Fruit fly (Drosophila melanogaster) whole organism, embryonic: ENCODE data around the gene CG13622.

Experiments used
- Adf1 ChIP-seq: fragments of 200-800 bp; sonication (Bioruptor generic); IDR thresholded peaks from 2 replicates; pipeline ENCODE4 v1.3.6; 2022; ENCODE audit warnings: missing biosample characterization, missing genetic modification characterization
- Atf-2 ChIP-seq: fragments of 200-800 bp; sonication (Bioruptor generic); optimal IDR thresholded peaks from 2 replicates; lab custom pipeline; 2016; ENCODE audit warnings: missing biosample characterization, missing genetic modification characterization
- Atf6 ChIP-seq: fragments of 200-800 bp; sonication (Bioruptor generic); IDR thresholded peaks from 2 replicates; pipeline ENCODE4 v1.3.6; 2022; ENCODE audit warnings: missing biosample characterization, missing genetic modification characterization
- CG10274 ChIP-seq: fragments of 200-800 bp; sonication (Bioruptor generic); optimal IDR thresholded peaks from 3 replicates; lab custom pipeline; 2017; ENCODE audit warnings: missing biosample characterization, mild to moderate bottlenecking, missing genetic modification characterization
- CG10431 ChIP-seq: fragments of 200-800 bp; sonication (Bioruptor generic); optimal IDR thresholded peaks from 3 replicates; lab custom pipeline; 2018; ENCODE audit warnings: missing biosample characterization, mild to moderate bottlenecking, missing genetic modification characterization
- CG10462 ChIP-seq: fragments of 200-800 bp; sonication (Bioruptor generic); optimal IDR thresholded peaks from 2 replicates; lab custom pipeline; 2016; ENCODE audit warnings: missing biosample characterization, missing genetic modification characterization
- CG11456 ChIP-seq: fragments of 200-800 bp; sonication (Bioruptor generic); IDR thresholded peaks from 3 replicates; pipeline ENCODE4 v1.3.6; 2022; ENCODE audit warnings: missing biosample characterization, missing genetic modification characterization
- CG11695 ChIP-seq: fragments of 200-800 bp; sonication (Bioruptor generic); IDR thresholded peaks from 3 replicates; pipeline ENCODE4 v1.3.6; 2022; ENCODE audit warnings: missing biosample characterization, missing genetic modification characterization
- CG12219 ChIP-seq: fragments of 200-800 bp; sonication (Bioruptor generic); optimal IDR thresholded peaks from 3 replicates; lab custom pipeline; 2018; ENCODE audit warnings: missing biosample characterization, mild to moderate bottlenecking, missing genetic modification characterization
- CG12744 ChIP-seq: fragments of 200-800 bp; sonication (Bioruptor generic); optimal IDR thresholded peaks from 2 replicates; lab custom pipeline; 2016; ENCODE audit warnings: missing biosample characterization, missing genetic modification characterization
- CG13424 ChIP-seq: fragments of 200-800 bp; sonication (Bioruptor generic); optimal IDR thresholded peaks from 2 replicates; lab custom pipeline; 2019; ENCODE audit warnings: missing biosample characterization, mild to moderate bottlenecking, missing genetic modification characterization, moderate library complexity
- CG13775 ChIP-seq: fragments of 200-800 bp; sonication (Bioruptor generic); optimal IDR thresholded peaks from 3 replicates; lab custom pipeline; 2017; ENCODE audit warnings: missing biosample characterization, mild to moderate bottlenecking, missing genetic modification characterization
- CG15269 ChIP-seq: fragments of 200-800 bp; sonication (Bioruptor generic); optimal IDR thresholded peaks from 2 replicates; lab custom pipeline; 2018; ENCODE audit warnings: missing biosample characterization, mild to moderate bottlenecking, missing genetic modification characterization, moderate library complexity
- CG30020 ChIP-seq: fragments of 200-800 bp; optimal IDR thresholded peaks from 2 replicates; lab custom pipeline; 2019; ENCODE audit warnings: missing biosample characterization, mild to moderate bottlenecking, missing genetic modification characterization, moderate library complexity
- CG31365 ChIP-seq: fragments of 200-800 bp; sonication (Bioruptor generic); optimal IDR thresholded peaks from 2 replicates; lab custom pipeline; 2018; ENCODE audit warnings: missing biosample characterization, mild to moderate bottlenecking, missing genetic modification characterization
- CG3407 ChIP-seq: fragments of 200-800 bp; sonication (Bioruptor generic); optimal IDR thresholded peaks from 2 replicates; lab custom pipeline; 2018; ENCODE audit warnings: missing biosample characterization, mild to moderate bottlenecking, missing genetic modification characterization
- CG4707 ChIP-seq: fragments of 200-800 bp; sonication (Bioruptor generic); optimal IDR thresholded peaks from 2 replicates; lab custom pipeline; 2018; ENCODE audit warnings: missing biosample characterization, mild to moderate bottlenecking, missing genetic modification characterization, moderate library complexity
- CG6175 ChIP-seq: fragments of 200-800 bp; sonication (Bioruptor generic); IDR thresholded peaks from 3 replicates; pipeline ENCODE4 v1.3.6; 2022; ENCODE audit warnings: missing biosample characterization, missing genetic modification characterization
- CG7745 ChIP-seq: fragments of 200-800 bp; sonication (Bioruptor generic); optimal IDR thresholded peaks from 2 replicates; lab custom pipeline; 2018; ENCODE audit warnings: missing biosample characterization, mild to moderate bottlenecking, missing genetic modification characterization, moderate library complexity
- CG7987 ChIP-seq: fragments of 200-800 bp; sonication (Bioruptor generic); optimal IDR thresholded peaks from 2 replicates; lab custom pipeline; 2018; ENCODE audit warnings: missing biosample characterization, mild to moderate bottlenecking, missing genetic modification characterization, moderate library complexity
- CG8359 ChIP-seq: fragments of 200-800 bp; sonication (Bioruptor generic); optimal IDR thresholded peaks from 2 replicates; lab custom pipeline; 2017; ENCODE audit warnings: missing biosample characterization, mild to moderate bottlenecking, missing genetic modification characterization, borderline replicate concordance
- CG8765 ChIP-seq: fragments of 200-800 bp; sonication (Bioruptor generic); IDR thresholded peaks from 2 replicates; pipeline ENCODE4 v1.3.6; 2022; ENCODE audit warnings: missing biosample characterization, missing genetic modification characterization
- CG9727 ChIP-seq: fragments of 200-800 bp; sonication (Bioruptor generic); optimal IDR thresholded peaks from 3 replicates; lab custom pipeline; 2017; ENCODE audit warnings: missing biosample characterization, mild to moderate bottlenecking, missing genetic modification characterization
- CG9817 ChIP-seq: fragments of 200-800 bp; sonication (Bioruptor generic); optimal IDR thresholded peaks from 2 replicates; lab custom pipeline; 2018; ENCODE audit warnings: missing biosample characterization, mild to moderate bottlenecking, missing genetic modification characterization, moderate library complexity
- D ChIP-seq, 2 experiments: fragments of 200-800 bp in 1 of 2; fragments of >200 bp in 1 of 2; sonication (Bioruptor generic) in 1 of 2; optimal IDR thresholded peaks; 2 replicates in 1 of 2; 3 replicates in 1 of 2; lab custom pipeline; 2017; ENCODE audit warnings: mild to moderate bottlenecking in 1 of 2, missing biosample characterization in 1 of 2, missing genetic modification characterization in 1 of 2, missing genetic modification reagents in 1 of 2
- Dref ChIP-seq: fragments of 200-800 bp; sonication (Bioruptor generic); IDR thresholded peaks from 2 replicates; pipeline ENCODE4 v1.3.6; 2022; ENCODE audit warnings: missing biosample characterization, missing genetic modification characterization
- E2f2 ChIP-seq: fragments of 200-800 bp; sonication (Bioruptor generic); IDR thresholded peaks from 2 replicates; pipeline ENCODE4 v1.3.6; 2022; ENCODE audit warnings: missing biosample characterization, missing genetic modification characterization
- Fer2 ChIP-seq: fragments of 200-800 bp; sonication (Bioruptor generic); optimal IDR thresholded peaks from 2 replicates; lab custom pipeline; 2018; ENCODE audit warnings: missing biosample characterization, mild to moderate bottlenecking, missing genetic modification characterization, moderate library complexity
- HLH54F ChIP-seq: fragments of 200-800 bp; sonication (Bioruptor generic); optimal IDR thresholded peaks from 3 replicates; lab custom pipeline; 2016; ENCODE audit warnings: missing biosample characterization, missing genetic modification characterization
- Hey ChIP-seq: fragments of 200-800 bp; sonication (Bioruptor generic); optimal IDR thresholded peaks from 3 replicates; lab custom pipeline; 2018; ENCODE audit warnings: missing biosample characterization, mild to moderate bottlenecking, missing genetic modification characterization
- Jarid2 ChIP-seq: fragments of 200-800 bp; sonication (Bioruptor generic); optimal IDR thresholded peaks from 3 replicates; lab custom pipeline; 2017; ENCODE audit warnings: mild to moderate bottlenecking, missing biosample characterization, missing genetic modification reagents, missing genetic modification characterization
- Nf-YA ChIP-seq: fragments of 200-800 bp; sonication (Bioruptor generic); IDR thresholded peaks from 2 replicates; pipeline ENCODE4 v1.3.6; 2022; ENCODE audit warnings: missing biosample characterization, missing genetic modification characterization
- Ravus ChIP-seq: fragments of 200-800 bp; sonication (Bioruptor generic); IDR thresholded peaks from 2 replicates; pipeline ENCODE4 v1.3.6; 2022; ENCODE audit warnings: missing biosample characterization, missing genetic modification characterization
- Stat92E ChIP-seq, 3 experiments: fragments of >200 bp in 2 of 3; fragments of 200-800 bp in 1 of 3; sonication (Bioruptor generic) in 1 of 3; optimal IDR thresholded peaks; 2 replicates each; lab custom pipeline; 2017 to 2019; ENCODE audit warnings: missing biosample characterization in 3 of 3, missing genetic modification characterization in 3 of 3, mild to moderate bottlenecking in 1 of 3, moderate library complexity in 1 of 3
- ac ChIP-seq: fragments of 200-800 bp; sonication (Bioruptor generic); optimal IDR thresholded peaks from 3 replicates; lab custom pipeline; 2017; ENCODE audit warnings: missing biosample characterization, mild to moderate bottlenecking, missing genetic modification characterization
- al ChIP-seq: fragments of 200-800 bp; sonication (Bioruptor generic); IDR thresholded peaks from 2 replicates; pipeline ENCODE4 v1.3.6; 2022; ENCODE audit warnings: missing biosample characterization, missing genetic modification characterization
- bigmax ChIP-seq: fragments of 200-800 bp; sonication (Bioruptor generic); optimal IDR thresholded peaks from 2 replicates; lab custom pipeline; 2018; ENCODE audit warnings: missing biosample characterization, mild to moderate bottlenecking, missing genetic modification characterization
- br ChIP-seq: fragments of >200 bp; optimal IDR thresholded peaks from 2 replicates; lab custom pipeline; 2017
- eve ChIP-seq, 2 experiments: fragments of >200 bp; optimal IDR thresholded peaks; 2 replicates each; lab custom pipeline; 2017; ENCODE audit warnings: missing biosample characterization in 2 of 2, missing genetic modification characterization in 2 of 2
- eyg ChIP-seq: fragments of 200-800 bp; sonication (Bioruptor generic); optimal IDR thresholded peaks from 3 replicates; lab custom pipeline; 2016; ENCODE audit warnings: missing biosample characterization, missing genetic modification characterization
- grn ChIP-seq: fragments of 200-800 bp; sonication (Bioruptor generic); optimal IDR thresholded peaks from 3 replicates; lab custom pipeline; 2017; ENCODE audit warnings: missing biosample characterization, missing genetic modification characterization
- jigr1 ChIP-seq: fragments of 200-800 bp; sonication (Bioruptor generic); IDR thresholded peaks from 3 replicates; pipeline ENCODE4 v1.3.6; 2022; ENCODE audit warnings: missing biosample characterization, missing genetic modification characterization
- mirr ChIP-seq: fragments of 200-800 bp; sonication (Bioruptor generic); optimal IDR thresholded peaks from 3 replicates; lab custom pipeline; 2018; ENCODE audit warnings: missing biosample characterization, mild to moderate bottlenecking, missing genetic modification characterization
- pros ChIP-seq: fragments of 200-800 bp; sonication (Bioruptor generic); optimal IDR thresholded peaks from 3 replicates; lab custom pipeline; 2019; ENCODE audit warnings: missing biosample characterization, mild to moderate bottlenecking, missing genetic modification characterization, moderate library complexity
- pum ChIP-seq: fragments of 200-800 bp; sonication (Bioruptor generic); optimal IDR thresholded peaks from 2 replicates; lab custom pipeline; 2016; ENCODE audit warnings: missing biosample characterization, missing genetic modification characterization
- sob ChIP-seq: fragments of 200-800 bp; sonication (Bioruptor generic); IDR thresholded peaks from 2 replicates; pipeline ENCODE4 v1.3.6; 2022; ENCODE audit warnings: missing biosample characterization, missing genetic modification characterization
- tap ChIP-seq: fragments of 200-800 bp; optimal IDR thresholded peaks from 3 replicates; lab custom pipeline; 2019; ENCODE audit warnings: missing biosample characterization, mild to moderate bottlenecking, missing genetic modification characterization, moderate library complexity
- tna ChIP-seq: fragments of 200-800 bp; sonication (Bioruptor generic); IDR thresholded peaks from 2 replicates; pipeline ENCODE4 v1.3.6; 2022; ENCODE audit warnings: missing biosample characterization, missing genetic modification characterization; ENCODE audit not compliant: partially characterized antibody
- trh ChIP-seq: fragments of 200-800 bp; sonication (Bioruptor generic); optimal IDR thresholded peaks from 2 replicates; lab custom pipeline; 2016; ENCODE audit warnings: missing biosample characterization, missing genetic modification characterization
- usp ChIP-seq: fragments of >200 bp; optimal IDR thresholded peaks from 2 replicates; lab custom pipeline; 2017; ENCODE audit warnings: missing biosample characterization, missing genetic modification characterization

Gene CG13622

dm6 chr3R:24571386-24572124 is 48.1 kb upstream of the CG13622 start (continued):
- no peak for TF ChIP-seq E2f2
- no peak for TF ChIP-seq CG11695
- no peak for TF ChIP-seq CG4707 (GFP tag; lab: Kevin White, UChicago)
- TF ChIP-seq CG12219 (GFP tag; lab: Kevin White, UChicago): peak; percentile 14
- TF ChIP-seq Atf-2: no peak
- peak; percentile 68 for TF ChIP-seq Jarid2 (GFP tag; lab: Kevin White, UChicago)
- no peak for TF ChIP-seq grn
- TF ChIP-seq Dref (GFP tag; lab: Robert Waterston, UW): no peak
- TF ChIP-seq trh (GFP tag; lab: Kevin White, UChicago): no peak
- TF ChIP-seq HLH54F (GFP tag; lab: Kevin White, UChicago): no peak
- peak; percentile 92 for TF ChIP-seq mirr
- no peak for TF ChIP-seq CG10274 (GFP tag; lab: Kevin White, UChicago)
- TF ChIP-seq CG31365: no peak
- TF ChIP-seq CG6175 (GFP tag; lab: Robert Waterston, UW): no peak
- TF ChIP-seq eve (GFP tag; optimal IDR thresholded peaks at IDR 0.05; lab: Kevin White, UChicago): peak in 1 of 2 experiments; percentile 78
- no peak for TF ChIP-seq D (optimal IDR thresholded peaks at IDR 0.05; lab: Kevin White, UChicago)
- no peak for TF ChIP-seq D (GFP tag; optimal IDR thresholded peaks at IDR 0.05; lab: Kevin White, UChicago)
- TF ChIP-seq usp (GFP tag; lab: Kevin White, UChicago): no peak
- TF ChIP-seq pum (GFP tag; lab: Kevin White, UChicago): no peak
- no peak for TF ChIP-seq CG13775 (GFP tag; lab: Kevin White, UChicago)
- TF ChIP-seq CG12744 (GFP tag; lab: Kevin White, UChicago): no peak
- TF ChIP-seq br: no peak
- no peak for TF ChIP-seq CG8765
- no peak for TF ChIP-seq tap (tag; lab: Kevin White, UChicago)
- no peak for TF ChIP-seq jigr1 (GFP tag; lab: Robert Waterston, UW)
- TF ChIP-seq CG9817 (tag; lab: Kevin White, UChicago): no peak
- no peak for TF ChIP-seq Hey (tag; lab: Kevin White, UChicago)
- peak; percentile 13; the same call in 1 of the 2 replicates for TF ChIP-seq tna (GFP tag; lab: Robert Waterston, UW)
- no peak for TF ChIP-seq CG9727 (GFP tag; lab: Kevin White, UChicago)
- TF ChIP-seq CG7987 (GFP tag; lab: Kevin White, UChicago): no peak
- no peak for TF ChIP-seq CG3407 (GFP tag; lab: Kevin White, UChicago)
- peak; percentile 78 for TF ChIP-seq CG7745 (tag; lab: Kevin White, UChicago)
- 0 out of 2 replicates have a peak, but pooled peaks have one; percentile 16 for TF ChIP-seq sob (GFP tag; lab: Robert Waterston, UW)
- no peak for TF ChIP-seq CG10431
- TF ChIP-seq CG15269: no peak
- no peak for TF ChIP-seq CG13424
- no peak for TF ChIP-seq pros
- no peak for TF ChIP-seq eyg
- TF ChIP-seq Fer2: no peak
- TF ChIP-seq CG8359 (GFP tag; lab: Kevin White, UChicago): no peak
- no peak for TF ChIP-seq Ravus
- TF ChIP-seq Nf-YA (GFP tag; lab: Robert Waterston, UW): no peak
- no peak for TF ChIP-seq al
- TF ChIP-seq Stat92E (GFP tag; optimal IDR thresholded peaks at IDR 0.05; lab: Kevin White, UChicago): no peak
- TF ChIP-seq bigmax: no peak
- no peak for TF ChIP-seq CG30020 (tag; lab: Kevin White, UChicago)
- no peak for TF ChIP-seq CG10462 (GFP tag; lab: Kevin White, UChicago)
- TF ChIP-seq Atf6 (GFP tag; lab: Robert Waterston, UW): no peak
- peak; percentile 36; the same call in 1 of the 2 replicates for TF ChIP-seq Adf1 (GFP tag; lab: Robert Waterston, UW)
- TF ChIP-seq ac (GFP tag; lab: Kevin White, UChicago): no peak
- TF ChIP-seq CG11456: 0 out of 3 replicates have a peak, but pooled peaks have one; percentile 13
